Worm (Caenorhabditis elegans): ENCODE results near the gene rpi-1.

DNA sequence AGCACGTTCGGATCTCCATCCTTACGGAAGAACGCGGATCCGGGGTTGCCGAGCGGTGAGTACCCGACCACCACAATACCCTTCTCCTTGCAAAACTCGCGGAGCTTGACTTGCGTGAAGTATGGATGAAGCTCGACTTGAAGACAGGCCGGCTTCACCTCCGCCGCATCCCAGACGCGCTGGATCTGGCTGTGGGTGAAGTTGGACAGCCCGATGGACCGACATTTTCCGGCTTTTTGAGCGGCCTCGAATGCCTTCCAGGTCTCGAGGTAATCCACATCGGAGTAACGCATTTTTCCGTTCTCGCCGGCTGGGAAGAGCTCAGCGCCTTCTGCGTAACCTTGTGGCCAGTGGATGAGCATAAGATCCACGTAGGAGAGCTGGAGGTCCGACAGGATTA lies 10.0 kb upstream of the rpi-1 start:
- TF ChIP-seq tab-1 (GFP tag; IDR thresholded peaks at IDR 0.05), result no peak
- no peak for TF ChIP-seq cog-1 (tag; optimal IDR thresholded peaks at IDR 0.05)
- no peak for TF ChIP-seq med-1 (GFP tag; optimal IDR thresholded peaks at IDR 0.05; ENCODE audit: insufficient read depth)
- TF ChIP-seq ztf-29 (GFP tag; IDR thresholded peaks at IDR 0.05), result no peak
- no peak for TF ChIP-seq T22C8.4 (GFP tag; IDR thresholded peaks at IDR 0.05)
- TF ChIP-seq klf-2 (GFP tag; conservative IDR thresholded peaks at IDR 0.05), result no peak
- no peak for TF ChIP-seq flt-1 (GFP tag; IDR thresholded peaks at IDR 0.05)

Measured in whole organism, midembryonic.